Worm (Caenorhabditis elegans) whole organism, late embryonic: Measurements from ENCODE around the gene ZC204.17.

Experiments
- C38D4.7 ChIP-seq: fragments of 200-800 bp; sonication (Bioruptor generic); optimal IDR thresholded peaks from 2 replicates; lab custom pipeline; 2018; ENCODE audit warnings: mild to moderate bottlenecking, missing genetic modification characterization, moderate library complexity, missing compliant biosample characterization
- F13H6.1 ChIP-seq: sonication (generic microtip); optimal IDR thresholded peaks from 2 replicates; lab custom pipeline; 2016; ENCODE audit warnings: missing genetic modification characterization, missing compliant biosample characterization
- K02D7.2 ChIP-seq: sonication (generic microtip); optimal IDR thresholded peaks from 2 replicates; lab custom pipeline; 2017; ENCODE audit warnings: mild to moderate bottlenecking, missing genetic modification characterization, missing compliant biosample characterization
- ahr-1 ChIP-seq: sonication (generic microtip); optimal IDR thresholded peaks from 2 replicates; lab custom pipeline; 2016; ENCODE audit warnings: missing genetic modification characterization, missing compliant biosample characterization
- ama-1 ChIP-seq: fragments of 150-350 bp; optimal IDR thresholded peaks from 2 replicates; lab custom pipeline; 2014
- ceh-18 ChIP-seq: sonication (generic microtip); optimal IDR thresholded peaks from 2 replicates; lab custom pipeline; 2016; ENCODE audit warnings: missing genetic modification characterization, missing compliant biosample characterization
- ceh-24 ChIP-seq: sonication (generic microtip); optimal IDR thresholded peaks from 2 replicates; lab custom pipeline; 2016; ENCODE audit warnings: mild to moderate bottlenecking, missing genetic modification characterization, missing compliant biosample characterization
- ceh-34 ChIP-seq: sonication (generic microtip); optimal IDR thresholded peaks from 2 replicates; lab custom pipeline; 2016; ENCODE audit warnings: mild to moderate bottlenecking, missing genetic modification characterization, missing compliant biosample characterization
- ceh-48 ChIP-seq: sonication (generic microtip); optimal IDR thresholded peaks from 2 replicates; lab custom pipeline; 2016; ENCODE audit warnings: missing genetic modification characterization, inconsistent platforms, missing compliant biosample characterization
- ceh-6 ChIP-seq: fragments of 200-800 bp; sonication (Bioruptor generic); optimal IDR thresholded peaks from 2 replicates; lab custom pipeline; 2018; ENCODE audit warnings: mild to moderate bottlenecking, missing genetic modification characterization, missing compliant biosample characterization
- dmd-4 ChIP-seq: sonication (generic microtip); optimal IDR thresholded peaks from 2 replicates; lab custom pipeline; 2016; ENCODE audit warnings: borderline replicate concordance, missing genetic modification characterization, missing compliant biosample characterization
- dve-1 ChIP-seq: sonication (generic microtip); optimal IDR thresholded peaks from 2 replicates; lab custom pipeline; 2017; ENCODE audit warnings: antibody characterized with exemption, mild to moderate bottlenecking, missing genetic modification characterization, missing compliant biosample characterization
- elt-4 ChIP-seq: sonication (generic microtip); optimal IDR thresholded peaks from 2 replicates; lab custom pipeline; 2016; ENCODE audit warnings: missing genetic modification characterization, missing compliant biosample characterization
- eyg-1 ChIP-seq: sonication (generic microtip); optimal IDR thresholded peaks from 2 replicates; lab custom pipeline; 2016; ENCODE audit warnings: missing genotype, missing genetic modification characterization, missing compliant biosample characterization
- fkh-10 ChIP-seq: fragments of 150-350 bp; optimal IDR thresholded peaks from 2 replicates; lab custom pipeline; 2014; ENCODE audit warnings: missing biosample characterization, missing genetic modification reagents, missing genetic modification characterization
- fkh-6 ChIP-seq: sonication (generic microtip); optimal IDR thresholded peaks from 2 replicates; lab custom pipeline; 2016; ENCODE audit warnings: missing genetic modification characterization, missing compliant biosample characterization
- gmeb-2 ChIP-seq: sonication (generic microtip); optimal IDR thresholded peaks from 2 replicates; lab custom pipeline; 2016; ENCODE audit warnings: missing genetic modification characterization, inconsistent platforms, missing compliant biosample characterization
- hlh-15 ChIP-seq: sonication (generic microtip); optimal IDR thresholded peaks from 2 replicates; lab custom pipeline; 2016; ENCODE audit warnings: missing genetic modification characterization, missing compliant biosample characterization
- hlh-6 ChIP-seq: sonication (generic microtip); optimal IDR thresholded peaks from 2 replicates; lab custom pipeline; 2016; ENCODE audit warnings: missing genotype, missing genetic modification characterization, missing compliant biosample characterization
- hlh-8 ChIP-seq: sonication (generic microtip); optimal IDR thresholded peaks from 2 replicates; lab custom pipeline; 2016; ENCODE audit warnings: missing genotype, missing genetic modification characterization, missing compliant biosample characterization
- lim-6 ChIP-seq: sonication (generic microtip); optimal IDR thresholded peaks from 2 replicates; lab custom pipeline; 2016; ENCODE audit warnings: missing genetic modification characterization, missing compliant biosample characterization
- madf-2 ChIP-seq: sonication (generic microtip); optimal IDR thresholded peaks from 2 replicates; lab custom pipeline; 2017; ENCODE audit warnings: missing genetic modification characterization, missing compliant biosample characterization
- mec-3 ChIP-seq: sonication (generic microtip); optimal IDR thresholded peaks from 2 replicates; lab custom pipeline; 2016; ENCODE audit warnings: borderline replicate concordance, missing genetic modification characterization, missing compliant biosample characterization
- nfya-1 ChIP-seq: sonication (generic microtip); optimal IDR thresholded peaks from 2 replicates; lab custom pipeline; 2017; ENCODE audit warnings: missing genetic modification characterization, mild to moderate bottlenecking, missing compliant biosample characterization, antibody characterized with exemption, moderate library complexity
- nhr-11 ChIP-seq: fragments of 150-350 bp; optimal IDR thresholded peaks from 2 replicates; lab custom pipeline; 2014; ENCODE audit warnings: missing biosample characterization, missing genetic modification characterization
- nhr-232 ChIP-seq: sonication (generic microtip); optimal IDR thresholded peaks from 2 replicates; lab custom pipeline; 2016; ENCODE audit warnings: missing genetic modification characterization, missing compliant biosample characterization
- npax-4 ChIP-seq: sonication (generic microtip); optimal IDR thresholded peaks from 2 replicates; lab custom pipeline; 2016; ENCODE audit warnings: missing genetic modification characterization, missing compliant biosample characterization
- pag-3 ChIP-seq: sonication (generic microtip); optimal IDR thresholded peaks from 2 replicates; lab custom pipeline; 2016; ENCODE audit warnings: missing compliant biosample characterization, missing genetic modification characterization, borderline replicate concordance
- pax-1 ChIP-seq: fragments of 150-350 bp; optimal IDR thresholded peaks from 2 replicates; lab custom pipeline; 2014; ENCODE audit warnings: missing biosample characterization, missing genetic modification characterization
- pha-2 ChIP-seq: sonication (generic microtip); optimal IDR thresholded peaks from 2 replicates; lab custom pipeline; 2017; ENCODE audit warnings: mild to moderate bottlenecking, missing genetic modification characterization, missing compliant biosample characterization
- pha-4 ChIP-seq: fragments of 150-350 bp; optimal IDR thresholded peaks from 2 replicates; lab custom pipeline; 2018; ENCODE audit warnings: missing biosample characterization, missing genetic modification reagents, missing genetic modification characterization
- pros-1 ChIP-seq: fragments of 150-350 bp; optimal IDR thresholded peaks from 2 replicates; lab custom pipeline; 2014; ENCODE audit warnings: missing biosample characterization, missing genetic modification reagents, missing genetic modification characterization
- ref-2 ChIP-seq: sonication (generic microtip); optimal IDR thresholded peaks from 2 replicates; lab custom pipeline; 2016; ENCODE audit warnings: missing genetic modification characterization, missing compliant biosample characterization
- rnt-1 ChIP-seq: sonication (generic microtip); optimal IDR thresholded peaks from 2 replicates; lab custom pipeline; 2016; ENCODE audit warnings: missing genetic modification characterization, missing compliant biosample characterization
- sdc-2 ChIP-seq: sonication (generic microtip); optimal IDR thresholded peaks from 2 replicates; lab custom pipeline; 2016; ENCODE audit warnings: missing genotype, missing genetic modification characterization, missing compliant biosample characterization
- sox-2 ChIP-seq: fragments of 200-800 bp; sonication (Bioruptor generic); IDR thresholded peaks from 2 replicates; pipeline ENCODE4 v1.3.6; 2022; ENCODE audit warnings: missing genetic modification reagents, missing genetic modification characterization, missing compliant biosample characterization
- sox-4 ChIP-seq: sonication (generic microtip); optimal IDR thresholded peaks from 2 replicates; lab custom pipeline; 2017; ENCODE audit warnings: mild to moderate bottlenecking, missing genetic modification characterization, inconsistent platforms, missing compliant biosample characterization
- syd-9 ChIP-seq: sonication (generic microtip); optimal IDR thresholded peaks from 2 replicates; lab custom pipeline; 2016; ENCODE audit warnings: mild to moderate bottlenecking, missing genetic modification characterization, moderate library complexity, missing compliant biosample characterization
- tbx-2 ChIP-seq: sonication (generic microtip); optimal IDR thresholded peaks from 2 replicates; lab custom pipeline; 2016; ENCODE audit warnings: missing genetic modification characterization, missing compliant biosample characterization
- tbx-7 ChIP-seq: sonication (generic microtip); optimal IDR thresholded peaks from 2 replicates; lab custom pipeline; 2016; ENCODE audit warnings: missing genotype, missing genetic modification characterization, missing compliant biosample characterization
- ttx-3 ChIP-seq: sonication (generic microtip); optimal IDR thresholded peaks from 2 replicates; lab custom pipeline; 2016; ENCODE audit warnings: missing genetic modification reagents, missing genetic modification characterization, missing compliant biosample characterization
- unc-55 ChIP-seq: sonication (generic microtip); optimal IDR thresholded peaks from 2 replicates; lab custom pipeline; 2017; ENCODE audit warnings: missing biosample characterization, missing genetic modification reagents, missing genetic modification characterization
- unc-86 ChIP-seq: sonication (generic microtip); optimal IDR thresholded peaks from 2 replicates; lab custom pipeline; 2016; ENCODE audit warnings: missing genetic modification characterization, missing compliant biosample characterization
- zip-5 ChIP-seq: sonication (generic microtip); optimal IDR thresholded peaks from 2 replicates; lab custom pipeline; 2016; ENCODE audit warnings: missing genetic modification characterization, missing compliant biosample characterization
- ztf-16 ChIP-seq: sonication (generic microtip); optimal IDR thresholded peaks from 2 replicates; lab custom pipeline; 2017; ENCODE audit warnings: missing genetic modification characterization, missing compliant biosample characterization

The ZC204.17 gene

ce11 chrII:1646199-1646598, at the start of gene ZC204.17:
ZC204.17 (minus strand) TSS chrII:1646299.
- TF ChIP-seq ceh-6 (GFP tag; lab: Kevin White, UChicago) (no peak), ztf-16 (tag; lab: Kevin White, UChicago) (no peak), fkh-6 (tag; lab: Kevin White, UChicago) (no peak), sox-4 (tag; lab: Kevin White, UChicago) (no peak), tbx-7 (tag; lab: Kevin White, UChicago) (no peak), nhr-232 (tag; lab: Kevin White, UChicago) (no peak), sox-2 (GFP tag; lab: Robert Waterston, UW) (no peak), madf-2 (tag; lab: Kevin White, UChicago) (no peak), sdc-2 (tag; lab: Kevin White, UChicago) (no peak), rnt-1 (tag; lab: Kevin White, UChicago) (no peak), ceh-18 (tag; lab: Kevin White, UChicago) (no peak), F13H6.1 (no peak), unc-86 (tag; lab: Kevin White, UChicago) (no peak), unc-55 (GFP tag; lab: Kevin White, UChicago) (no peak), dve-1 (tag; lab: Kevin White, UChicago) (no peak), lim-6 (tag; lab: Kevin White, UChicago) (no peak), gmeb-2 (tag; lab: Kevin White, UChicago) (no peak), pax-1 (no peak), mec-3 (tag; lab: Kevin White, UChicago) (no peak), eyg-1 (tag; lab: Kevin White, UChicago) (no peak)

- no peak for TF ChIP-seq fkh-10 (GFP tag; lab: Kevin White, UChicago)
- TF ChIP-seq, all 69 proteins: peak for 0
Observed at ce11 chrII:1695861-1696260, 49.8 kb upstream of the ZC204.17 start, which contains the start of gene F58E1.13. F58E1.13 (minus strand) TSS chrII:1695872.

ce11 chrII:1694530-1694929, 48.4 kb upstream of the ZC204.17 start, which contains the start of gene fbxc-26:
fbxc-26 (minus strand) TSS chrII:1694630.
- TF ChIP-seq K02D7.2 = no peak

ce11 chrII:1692827-1693226, 46.7 kb upstream of the ZC204.17 start, which contains the start of gene fbxc-21:
fbxc-21 (minus strand) TSS chrII:1692927.
- TF ChIP-seq F13H6.1 (no peak), K02D7.2 (no peak), ceh-34 (tag; lab: Kevin White, UChicago) (no peak), nhr-11 (no peak), ttx-3 (no peak), syd-9 (tag; lab: Kevin White, UChicago) (no peak), rnt-1 (tag; lab: Kevin White, UChicago) (no peak), nfya-1 (no peak), ahr-1 (tag; lab: Kevin White, UChicago) (no peak), pag-3 (no peak), mec-3 (tag; lab: Kevin White, UChicago) (no peak), dve-1 (tag; lab: Kevin White, UChicago) (no peak), ceh-24 (tag; lab: Kevin White, UChicago) (no peak), C38D4.7 (GFP tag; lab: Kevin White, UChicago) (no peak), elt-4 (no peak), npax-4 (tag; lab: Kevin White, UChicago) (no peak), ref-2 (tag; lab: Kevin White, UChicago) (no peak), sox-2 (GFP tag; lab: Robert Waterston, UW) (no peak)

DNA sequence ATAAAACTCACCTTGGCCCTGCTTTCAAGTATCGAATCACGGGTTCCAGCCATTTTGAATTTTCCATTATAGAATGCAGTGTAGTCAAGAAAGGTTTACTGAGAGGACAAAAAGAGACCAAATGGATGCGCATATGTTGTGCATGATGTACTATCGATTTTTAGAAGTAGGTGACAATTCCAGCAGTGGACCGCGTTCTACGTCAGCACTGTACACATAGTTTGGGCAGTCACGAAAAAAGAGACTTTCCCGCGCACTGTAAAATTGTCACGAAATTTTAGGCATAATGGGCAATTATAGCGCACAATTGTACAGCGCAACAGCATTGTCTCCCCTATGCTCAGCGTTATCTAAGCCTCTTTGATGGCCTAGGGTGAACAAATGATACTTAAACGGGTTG, 44.9 kb upstream of the ZC204.17 start, which contains the start of gene fbxc-22:
fbxc-22 (minus strand) TSS at position 101 of the 400 bp plus-strand sequence.
- no peak for TF ChIP-seq tbx-2
- TF ChIP-seq K02D7.2 = no peak
- no peak for TF ChIP-seq hlh-15 (tag; lab: Kevin White, UChicago)
- no peak for TF ChIP-seq ama-1 (lab: Kevin White, UChicago)
- TF ChIP-seq hlh-8 (tag; lab: Kevin White, UChicago) = no peak
- no peak for TF ChIP-seq nfya-1
- no peak for TF ChIP-seq npax-4 (tag; lab: Kevin White, UChicago)
- TF ChIP-seq hlh-6 (tag; lab: Kevin White, UChicago) = no peak
- TF ChIP-seq fkh-10 (GFP tag; lab: Kevin White, UChicago) = no peak
- TF ChIP-seq tbx-7 (tag; lab: Kevin White, UChicago) = no peak
- no peak for TF ChIP-seq pros-1 (tag; lab: Kevin White, UChicago)
- no peak for TF ChIP-seq ceh-48 (tag; lab: Kevin White, UChicago)
- TF ChIP-seq lim-6 (tag; lab: Kevin White, UChicago) = no peak
- TF ChIP-seq pha-2 (tag; lab: Kevin White, UChicago) = no peak
- TF ChIP-seq dmd-4 (tag; lab: Kevin White, UChicago) = no peak
- TF ChIP-seq dve-1 (tag; lab: Kevin White, UChicago) = no peak
- no peak for TF ChIP-seq nhr-232 (tag; lab: Kevin White, UChicago)
- TF ChIP-seq zip-5 (tag; lab: Kevin White, UChicago) = no peak
- TF ChIP-seq pha-4 = no peak
- TF ChIP-seq mec-3 (tag; lab: Kevin White, UChicago) = no peak
- TF ChIP-seq, all 69 proteins: peak for 0
